Worm (Caenorhabditis elegans): ENCODE results near the gene snx-14.

DNA sequence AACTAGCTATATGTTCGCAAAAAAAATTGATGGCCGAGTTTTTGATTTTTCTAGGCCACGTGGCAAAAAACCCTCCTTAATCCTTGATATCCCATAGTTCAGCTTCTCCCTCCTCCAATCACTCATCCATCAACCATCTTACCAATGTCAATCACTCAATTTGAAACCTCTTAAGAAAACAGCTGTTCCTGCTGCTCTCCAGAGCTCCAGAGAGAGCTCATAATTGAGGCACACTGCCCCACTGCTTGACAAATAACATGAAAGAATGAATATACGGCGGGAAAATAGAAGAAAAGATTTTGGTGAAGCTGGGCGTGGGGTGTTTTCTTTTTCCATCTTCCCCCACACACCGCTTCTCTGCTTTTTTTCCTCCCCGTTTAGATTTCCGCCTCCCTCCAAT lies 30.4 kb downstream of the snx-14 start:
- TF ChIP-seq zag-1 (tag; optimal IDR thresholded peaks at IDR 0.05) (no peak), snpc-4 (tag; optimal IDR thresholded peaks at IDR 0.05) (no peak), ces-1 (GFP tag; optimal IDR thresholded peaks at IDR 0.05) (no peak), skn-1 (tag; optimal IDR thresholded peaks at IDR 0.05) (no peak)
